Fruit fly (Drosophila melanogaster) whole organism, pupa: ENCODE results near the gene CG10035.

Experiments used
- CG10348 ChIP-seq: fragments of 200-800 bp; sonication (Bioruptor generic); IDR thresholded peaks from 2 replicates; pipeline ENCODE4 v1.3.6; 2022; ENCODE audit warnings: missing biosample characterization, missing genetic modification characterization
- CG12605 ChIP-seq: fragments of 200-800 bp; sonication (Bioruptor generic); IDR thresholded peaks from 2 replicates; pipeline ENCODE4 v1.3.6; 2022; ENCODE audit warnings: missing biosample characterization, missing genetic modification characterization
- CG8159 ChIP-seq: fragments of 200-800 bp; sonication (Bioruptor generic); optimal IDR thresholded peaks from 3 replicates; lab custom pipeline; 2018; ENCODE audit warnings: missing biosample characterization, mild to moderate bottlenecking, missing genetic modification characterization, moderate library complexity
- CG8301 ChIP-seq: fragments of 200-800 bp; sonication (Bioruptor generic); optimal IDR thresholded peaks from 2 replicates; lab custom pipeline; 2018; ENCODE audit warnings: missing biosample characterization, mild to moderate bottlenecking, missing genetic modification characterization
- CG9948 ChIP-seq: fragments of 200-800 bp; sonication (Bioruptor generic); optimal IDR thresholded peaks from 2 replicates; lab custom pipeline; 2018; ENCODE audit warnings: missing biosample characterization, mild to moderate bottlenecking, missing genetic modification characterization, moderate library complexity
- EcR ChIP-seq: fragments of 200-800 bp; sonication (Bioruptor generic); optimal IDR thresholded peaks from 3 replicates; lab custom pipeline; 2019; ENCODE audit warnings: missing biosample characterization, missing genetic modification characterization, mild to moderate bottlenecking, moderate library complexity, missing genetic modification reagents
- fd96Ca ChIP-seq: fragments of 200-800 bp; sonication (Bioruptor generic); IDR thresholded peaks from 3 replicates; pipeline ENCODE4 v1.3.6; 2022; ENCODE audit warnings: missing biosample characterization, missing genetic modification characterization

dm6 chr3R:12429120-12429610 lies 46.7 kb upstream of the CG10035 start, which contains the start of the genes CG5641 and CG5245:
- TF ChIP-seq EcR = no peak
- no peak for TF ChIP-seq CG9948 (tag; lab: Kevin White, UChicago)
- no peak for TF ChIP-seq fd96Ca
- no peak for TF ChIP-seq CG8301
- TF ChIP-seq CG10348 = no peak
- TF ChIP-seq CG12605 (GFP tag; lab: Robert Waterston, UW) = no peak
- TF ChIP-seq CG8159 (tag; lab: Kevin White, UChicago) = no peak
